Fruit fly (Drosophila melanogaster) whole organism, pupa: ENCODE results near the gene Act88F.

ENCODE experiments used
- CG10348 ChIP-seq: fragments of 200-800 bp; sonication (Bioruptor generic); IDR thresholded peaks from 2 replicates; pipeline ENCODE4 v1.3.6; 2022; ENCODE audit warnings: missing biosample characterization, missing genetic modification characterization
- CG14655 ChIP-seq: fragments of 200-800 bp; sonication (Bioruptor generic); optimal IDR thresholded peaks from 3 replicates; lab custom pipeline; 2017; ENCODE audit warnings: mild to moderate bottlenecking, missing biosample characterization, missing genetic modification reagents, missing genetic modification characterization
- CG32121 ChIP-seq: fragments of 200-800 bp; sonication (Bioruptor generic); IDR thresholded peaks from 2 replicates; pipeline ENCODE4 v1.3.6; 2022; ENCODE audit warnings: missing biosample characterization, missing genetic modification characterization
- CG34367 ChIP-seq: fragments of 200-800 bp; sonication (Bioruptor generic); optimal IDR thresholded peaks from 2 replicates; lab custom pipeline; 2018; ENCODE audit warnings: missing biosample characterization, mild to moderate bottlenecking, missing genetic modification characterization
- D1 ChIP-seq: fragments of 200-800 bp; sonication (Bioruptor generic); optimal IDR thresholded peaks from 2 replicates; lab custom pipeline; 2018; ENCODE audit warnings: missing biosample characterization, mild to moderate bottlenecking, missing genetic modification characterization, moderate library complexity
- EcR ChIP-seq: fragments of 200-800 bp; sonication (Bioruptor generic); optimal IDR thresholded peaks from 3 replicates; lab custom pipeline; 2019; ENCODE audit warnings: missing biosample characterization, missing genetic modification characterization, mild to moderate bottlenecking, moderate library complexity, missing genetic modification reagents
- Snoo ChIP-seq: fragments of 200-800 bp; sonication (Bioruptor generic); optimal IDR thresholded peaks from 3 replicates; lab custom pipeline; 2017; ENCODE audit warnings: missing biosample characterization, mild to moderate bottlenecking, missing genetic modification characterization, inconsistent platforms
- fd96Ca ChIP-seq: fragments of 200-800 bp; sonication (Bioruptor generic); IDR thresholded peaks from 3 replicates; pipeline ENCODE4 v1.3.6; 2022; ENCODE audit warnings: missing biosample characterization, missing genetic modification characterization

dm6 chr3R:15481606-15482005, 41.8 kb downstream of the Act88F start, which contains the start of gene B9d1:
- TF ChIP-seq CG10348 (GFP tag; lab: Robert Waterston, UW) = no peak
- no peak for TF ChIP-seq CG14655 (GFP tag; lab: Kevin White, UChicago)
- TF ChIP-seq Snoo (tag; lab: Kevin White, UChicago) = no peak
- no peak for TF ChIP-seq D1 (tag; lab: Kevin White, UChicago)
- no peak for TF ChIP-seq CG34367 (tag; lab: Kevin White, UChicago)
- TF ChIP-seq EcR (GFP tag; lab: Kevin White, UChicago) = no peak
- TF ChIP-seq CG32121 (GFP tag; lab: Robert Waterston, UW) = no peak
- TF ChIP-seq fd96Ca (GFP tag; lab: Robert Waterston, UW) = no peak
